Worm (Caenorhabditis elegans): ENCODE measurements around the gene AH9.1.

DNA sequence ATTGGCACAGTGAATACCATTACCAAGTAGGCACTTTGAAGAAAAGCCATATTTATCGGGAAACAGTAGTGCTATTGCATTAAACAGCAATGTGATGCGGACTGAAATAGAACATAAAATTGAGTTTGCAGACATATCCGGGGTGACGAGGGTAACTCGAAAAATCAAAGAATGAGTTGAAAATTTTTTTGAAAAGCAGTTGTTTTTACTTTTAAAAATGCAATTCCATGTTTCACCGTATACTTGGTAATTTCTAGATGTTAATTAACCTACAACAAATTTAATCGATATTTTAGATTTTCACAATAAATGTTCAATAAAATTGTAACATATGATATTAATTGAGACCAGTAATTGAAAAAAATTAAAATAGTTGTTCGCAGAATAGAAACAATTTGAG, 27.4 kb upstream of the AH9.1 start, which contains the start of gene AH9.4:
- TF ChIP-seq him-1 (tag; optimal IDR thresholded peaks at IDR 0.05) (no peak), dao-5 (tag; optimal IDR thresholded peaks at IDR 0.05) (no peak), W03F9.2 (tag; optimal IDR thresholded peaks at IDR 0.05) (no peak)
